Worm (Caenorhabditis elegans): ENCODE measurements around the gene F43C11.6.

DNA sequence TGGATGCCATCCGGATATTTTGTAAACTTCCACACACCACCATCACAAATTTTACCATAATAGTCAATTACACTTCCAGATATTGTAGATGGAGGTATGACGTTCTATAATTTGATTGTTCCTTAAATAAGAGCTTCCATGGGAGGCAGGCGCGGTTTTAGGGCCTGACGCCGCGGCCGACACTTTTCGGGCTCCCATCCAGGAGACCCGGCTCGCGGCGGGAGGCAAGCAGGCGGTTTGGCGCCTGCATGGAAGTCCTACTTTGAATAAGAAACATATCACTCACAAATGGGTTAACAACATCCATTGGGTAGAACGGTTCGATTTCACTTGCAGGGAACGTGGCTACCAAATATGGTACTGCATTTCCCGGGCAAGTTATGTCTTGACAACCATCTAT, 37.4 kb downstream of the F43C11.6 start:
- TF ChIP-seq nhr-10 (tag; optimal IDR thresholded peaks at IDR 0.05) (no peak), pha-4 (GFP tag; IDR thresholded peaks at IDR 0.05) (no peak), pha-4 (tag; optimal IDR thresholded peaks at IDR 0.05) (no peak), nhr-28 (tag; optimal IDR thresholded peaks at IDR 0.05) (no peak), mep-1 (tag; optimal IDR thresholded peaks at IDR 0.05) (no peak), madf-9 (GFP tag; conservative IDR thresholded peaks at IDR 0.05) (no peak), pqm-1 (tag; optimal IDR thresholded peaks at IDR 0.05) (no peak), lsy-2 (tag; optimal IDR thresholded peaks at IDR 0.05) (no peak), F49E8.2 (tag; optimal IDR thresholded peaks at IDR 0.05; ENCODE audit: borderline replicate concordance) (no peak), ztf-11 (tag; optimal IDR thresholded peaks at IDR 0.05) (no peak), fkh-10 (GFP tag; optimal IDR thresholded peaks at IDR 0.05) (no peak)

All from whole organism, L4 larva.